Fruit fly (Drosophila melanogaster): ENCODE data around the gene CG32485.

CG32485 gene

DNA sequence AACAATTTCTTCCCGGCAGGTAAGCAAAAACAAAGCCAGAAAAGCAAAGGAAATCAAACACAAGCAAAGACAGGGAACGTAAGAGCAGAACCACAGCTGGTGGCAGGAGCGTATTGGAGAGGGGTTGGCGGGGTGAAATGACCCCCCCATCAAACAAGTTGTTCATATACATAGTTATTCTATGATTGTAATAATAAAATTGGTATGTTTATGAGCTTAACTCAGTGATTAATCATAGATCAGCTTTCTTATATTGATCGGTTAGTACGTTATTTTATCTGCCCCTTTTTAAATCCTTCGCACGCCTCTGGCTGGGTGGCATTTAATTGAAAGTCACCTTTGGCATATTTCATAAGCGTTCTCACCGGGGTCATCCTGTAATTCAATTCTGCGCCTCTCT is 23.3 kb downstream of the CG32485 start (continued):
- TF ChIP-seq Sox14 (GFP tag; optimal IDR thresholded peaks at IDR 0.05) (peak; percentile 41), fkh (GFP tag; optimal IDR thresholded peaks at IDR 0.05) (no peak), svp (GFP tag) (peak; percentile 87), Smox (GFP tag; optimal IDR thresholded peaks at IDR 0.05) (peak; percentile 48), CG16779 (tag; optimal IDR thresholded peaks at IDR 0.05) (no peak), ss (GFP tag; optimal IDR thresholded peaks at IDR 0.05) (peak in 1 of 2 experiments; percentile 59), CG6163 (GFP tag; IDR thresholded peaks at IDR 0.05) (peak; percentile 53), CG11902 (GFP tag; optimal IDR thresholded peaks at IDR 0.05) (peak; percentile 43), CG10631 (GFP tag; optimal IDR thresholded peaks at IDR 0.05) (peak; percentile 68), spab (GFP tag; optimal IDR thresholded peaks at IDR 0.05) (peak; percentile 63), CG9139 (GFP tag; optimal IDR thresholded peaks at IDR 0.05) (peak; percentile 10), Lpt (GFP tag; optimal IDR thresholded peaks at IDR 0.05) (no peak), CG8319 (GFP tag; optimal IDR thresholded peaks at IDR 0.05) (no peak), CG6808 (GFP tag; optimal IDR thresholded peaks at IDR 0.05) (peak; percentile 36), Ets21C (GFP tag; optimal IDR thresholded peaks at IDR 0.05) (peak; percentile 42), acj6 (GFP tag; optimal IDR thresholded peaks at IDR 0.05) (peak; percentile 51), Sox15 (GFP tag; optimal IDR thresholded peaks at IDR 0.05) (peak; percentile 40), Met (GFP tag; optimal IDR thresholded peaks at IDR 0.05) (peak; percentile 61), salr (GFP tag; optimal IDR thresholded peaks at IDR 0.05) (no peak), Ets96B (tag; optimal IDR thresholded peaks at IDR 0.05) (peak; percentile 66)

DNA sequence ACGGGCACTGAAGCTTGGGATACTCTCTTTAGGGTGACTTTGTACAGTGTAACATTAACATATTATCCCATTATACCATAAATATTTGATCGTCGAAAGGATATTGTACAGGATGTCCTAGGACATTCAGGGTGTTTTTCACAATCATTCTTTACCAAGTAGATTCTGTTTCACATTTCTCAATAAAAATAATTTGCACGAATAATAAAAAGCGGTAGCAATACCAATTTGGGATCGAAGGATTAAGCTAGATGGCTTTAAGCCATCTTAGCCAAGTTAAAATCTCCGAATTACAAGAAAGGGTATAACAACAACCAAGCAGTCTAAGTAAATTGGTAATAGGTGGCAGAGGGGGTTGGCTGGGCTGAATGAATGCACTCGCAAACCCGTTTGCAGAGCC is 24.3 kb downstream of the CG32485 start:
- TF ChIP-seq salr (GFP tag; optimal IDR thresholded peaks at IDR 0.05) (peak; percentile 15 to 50), CG32006 (GFP tag; optimal IDR thresholded peaks at IDR 0.05) (peak; percentile 61), acj6 (GFP tag; optimal IDR thresholded peaks at IDR 0.05) (peak; percentile 45), CG16779 (tag; optimal IDR thresholded peaks at IDR 0.05) (no peak), esn (GFP tag; optimal IDR thresholded peaks at IDR 0.05) (peak; percentile 66), Sox14 (GFP tag; optimal IDR thresholded peaks at IDR 0.05) (peak; percentile 66), cyc (GFP tag; optimal IDR thresholded peaks at IDR 0.05) (peak; percentile 62), OdsH (GFP tag; optimal IDR thresholded peaks at IDR 0.05) (peak; percentile 53), ss (GFP tag; optimal IDR thresholded peaks at IDR 0.05) (no peak), Smox (GFP tag; optimal IDR thresholded peaks at IDR 0.05) (peak; percentile 72), CG8632 (GFP tag; optimal IDR thresholded peaks at IDR 0.05) (peak; percentile 51), Gug (GFP tag; IDR thresholded peaks at IDR 0.05) (no peak), topi (GFP tag; optimal IDR thresholded peaks at IDR 0.05) (peak; percentile 75), spab (GFP tag; optimal IDR thresholded peaks at IDR 0.05) (peak; percentile 36), dsx (GFP tag; optimal IDR thresholded peaks at IDR 0.05; ENCODE audit: poor library complexity, severe bottlenecking) (no peak), Hr39 (GFP tag; optimal IDR thresholded peaks at IDR 0.05) (peak; percentile 70), Sox102F (GFP tag; optimal IDR thresholded peaks at IDR 0.05) (peak; percentile 47), CG7368 (GFP tag; optimal IDR thresholded peaks at IDR 0.05) (peak; percentile 26), Ets21C (GFP tag; optimal IDR thresholded peaks at IDR 0.05) (peak; percentile 57), CG6808 (GFP tag; optimal IDR thresholded peaks at IDR 0.05) (peak; percentile 48), CG11762 (GFP tag; optimal IDR thresholded peaks at IDR 0.05; ENCODE audit: insufficient read depth) (peak; percentile 7), svp (GFP tag) (peak; percentile 88), Eip75B (GFP tag; optimal IDR thresholded peaks at IDR 0.05) (peak; percentile 29), Hr4 (GFP tag; optimal IDR thresholded peaks at IDR 0.05) (peak; percentile 6), Hr38 (GFP tag; optimal IDR thresholded peaks at IDR 0.05) (no peak), Eip78C (GFP tag) (peak; percentile 91), CG9139 (GFP tag; optimal IDR thresholded peaks at IDR 0.05) (no peak), CG6163 (GFP tag; IDR thresholded peaks at IDR 0.05) (peak; percentile 8; the same call in 1 of the 3 replicates), lz (GFP tag; optimal IDR thresholded peaks at IDR 0.05) (peak; percentile 58), Met (GFP tag; optimal IDR thresholded peaks at IDR 0.05) (peak; percentile 79), Ets96B (tag; optimal IDR thresholded peaks at IDR 0.05) (peak; percentile 51), CG31627 (GFP tag; optimal IDR thresholded peaks at IDR 0.05) (peak; percentile 76), achi (GFP tag; optimal IDR thresholded peaks at IDR 0.05) (peak; percentile 55), net (GFP tag; optimal IDR thresholded peaks at IDR 0.05) (peak; percentile 13), CG3032 (tag; optimal IDR thresholded peaks at IDR 0.05) (peak; percentile 59), eg (GFP tag; IDR thresholded peaks at IDR 0.05) (no peak), CG10669 (GFP tag; optimal IDR thresholded peaks at IDR 0.05) (peak; percentile 29), CG6792 (GFP tag; optimal IDR thresholded peaks at IDR 0.05) (peak; percentile 55), CG11902 (GFP tag; optimal IDR thresholded peaks at IDR 0.05) (peak; percentile 52), vri (GFP tag; optimal IDR thresholded peaks at IDR 0.05) (peak; percentile 16), CG15336 (GFP tag; IDR thresholded peaks at IDR 0.05) (0 out of 2 replicates have a peak, but pooled peaks have one; percentile 9), CG10631 (GFP tag; optimal IDR thresholded peaks at IDR 0.05) (peak; percentile 56), CG3919 (GFP tag; optimal IDR thresholded peaks at IDR 0.05) (peak; percentile 31)

Data from whole organism, prepupa.